Worm (Caenorhabditis elegans): ENCODE measurements around the gene npp-22.

DNA sequence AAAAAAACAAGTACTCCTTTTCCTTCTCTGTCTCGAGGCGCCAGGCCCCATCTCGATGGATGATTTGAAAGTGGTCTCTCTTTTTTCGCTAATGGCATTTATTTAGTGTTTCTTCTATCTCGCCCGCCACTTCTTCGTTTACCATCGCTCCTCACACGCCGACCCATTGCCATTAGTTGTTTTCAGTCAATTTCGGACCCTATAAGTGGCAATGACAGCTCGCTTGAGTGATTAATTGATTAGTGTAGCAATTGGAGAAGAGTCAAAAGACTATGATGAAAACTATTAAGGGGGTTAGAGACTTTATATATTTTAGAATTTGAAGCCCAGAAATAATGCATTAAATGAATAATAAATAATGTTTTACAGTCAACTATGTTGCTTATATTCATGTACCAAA is 26.9 kb downstream of the npp-22 start:
- TF ChIP-seq unc-130 (tag; optimal IDR thresholded peaks at IDR 0.05) (no peak), sptf-1 (tag; optimal IDR thresholded peaks at IDR 0.05) (no peak), nhr-237 (tag; optimal IDR thresholded peaks at IDR 0.05) (no peak), unc-62 (GFP tag; optimal IDR thresholded peaks at IDR 0.05) (no peak)

All from whole organism, L1 larva.